Worm (Caenorhabditis elegans) whole organism, midembryonic: ENCODE data around the gene fox-1.

Source experiments
- cog-1 ChIP-seq: sonication (generic microtip); optimal IDR thresholded peaks from 2 replicates; lab custom pipeline; 2016; ENCODE audit warnings: missing genetic modification characterization, missing compliant biosample characterization
- flt-1 ChIP-seq: fragments of 200-800 bp; sonication (Bioruptor generic); IDR thresholded peaks from 2 replicates; pipeline ENCODE4 v1.3.6; 2022; ENCODE audit warnings: missing genetic modification characterization, missing compliant biosample characterization
- med-1 ChIP-seq: sonication (generic microtip); optimal IDR thresholded peaks from 2 replicates; lab custom pipeline; 2017; ENCODE audit warnings: missing genetic modification characterization, mild to moderate bottlenecking, missing compliant biosample characterization, antibody characterized with exemption, missing genetic modification reagents; ENCODE audit not compliant: insufficient read depth
- ref-1 ChIP-seq: fragments of 200-800 bp; sonication (Bioruptor generic); conservative IDR thresholded peaks from 2 replicates; pipeline ENCODE4 v1.3.6; 2022; ENCODE audit warnings: missing genetic modification reagents, missing genetic modification characterization, missing compliant biosample characterization

ce11 chrX:2409243-2409741 is 50.4 kb downstream of the fox-1 start, which contains the start of the genes C43H6.12 and trpp-12:
- no peak for TF ChIP-seq ref-1
- TF ChIP-seq med-1 (GFP tag; lab: Kevin White, UChicago), result no peak
- TF ChIP-seq flt-1, result no peak
- no peak for TF ChIP-seq cog-1 (tag; lab: Kevin White, UChicago)
